Worm (Caenorhabditis elegans) whole organism, L4/young adult: ENCODE results near the gene mksr-1.

Experiments used
- dao-5 ChIP-seq: sonication (generic microtip); optimal IDR thresholded peaks from 2 replicates; lab custom pipeline; 2016; ENCODE audit warnings: missing genotype, missing genetic modification characterization, moderate library complexity, missing compliant biosample characterization
- him-1 ChIP-seq: sonication (generic microtip); optimal IDR thresholded peaks from 2 replicates; lab custom pipeline; 2016; ENCODE audit warnings: missing genotype, missing genetic modification reagents, missing genetic modification characterization, missing compliant biosample characterization

DNA sequence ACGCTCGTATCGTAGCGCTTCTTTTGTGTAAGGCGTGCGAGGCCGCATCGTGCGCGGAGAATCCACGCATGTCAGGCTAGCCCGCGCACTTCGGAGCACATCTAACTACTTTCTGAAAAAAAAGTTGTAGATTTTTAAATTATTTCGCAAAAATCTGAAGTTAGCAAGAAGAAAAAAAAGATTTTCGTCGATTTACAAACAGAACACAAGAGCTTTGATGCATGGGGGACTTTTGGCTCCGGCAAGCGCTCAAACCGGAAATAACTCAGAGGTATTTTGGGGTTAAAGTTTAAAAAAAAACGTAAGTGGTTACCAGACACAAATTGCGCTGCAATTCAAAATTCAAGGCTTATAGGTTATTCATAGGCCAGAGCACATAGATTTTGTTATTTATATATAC is 51.5 kb downstream of the mksr-1 start, which contains the start of the genes F55A4.13 and nlf-1:
- TF ChIP-seq him-1 (tag; lab: Kevin White, UChicago) (no peak), dao-5 (tag; lab: Kevin White, UChicago) (no peak)
